Worm (Caenorhabditis elegans) whole organism, mixed stage, embryonic: ENCODE data around the gene chtb-3.

Experiments used
- ceh-83 ChIP-seq: fragments of 200-800 bp; sonication (Bioruptor generic); optimal IDR thresholded peaks from 2 replicates; lab custom pipeline; 2018; ENCODE audit warnings: mild to moderate bottlenecking, missing genetic modification characterization, missing compliant biosample characterization
- flh-1 ChIP-seq: fragments of 200-800 bp; sonication (Bioruptor generic); optimal IDR thresholded peaks from 2 replicates; lab custom pipeline; 2018; ENCODE audit warnings: mild to moderate bottlenecking, missing genetic modification characterization, moderate library complexity, missing compliant biosample characterization
- lin-13 ChIP-seq: fragments of 150-350 bp; optimal IDR thresholded peaks from 2 replicates; lab custom pipeline; 2014; ENCODE audit warnings: missing biosample characterization, missing genetic modification characterization
- lin-32 ChIP-seq: fragments of 200-800 bp; sonication (Bioruptor generic); optimal IDR thresholded peaks from 2 replicates; lab custom pipeline; 2018; ENCODE audit warnings: mild to moderate bottlenecking, missing genetic modification characterization, missing compliant biosample characterization
- mep-1 ChIP-seq: fragments of 150-350 bp; optimal IDR thresholded peaks from 2 replicates; lab custom pipeline; 2017; ENCODE audit warnings: missing biosample characterization, missing genetic modification reagents, missing genetic modification characterization, inconsistent platforms
- nhr-2 ChIP-seq: fragments of 150-350 bp; optimal IDR thresholded peaks from 2 replicates; lab custom pipeline; 2014; ENCODE audit warnings: missing biosample characterization, missing genetic modification characterization
- nhr-28 ChIP-seq: fragments of 150-350 bp; optimal IDR thresholded peaks from 2 replicates; lab custom pipeline; 2014; ENCODE audit warnings: missing biosample characterization, missing genetic modification characterization
- pha-4 ChIP-seq: fragments of 150-350 bp; optimal IDR thresholded peaks from 2 replicates; lab custom pipeline; 2018; ENCODE audit warnings: missing biosample characterization, missing genetic modification reagents, missing genetic modification characterization
- sptf-1 ChIP-seq: sonication (generic microtip); optimal IDR thresholded peaks from 2 replicates; lab custom pipeline; 2017; ENCODE audit warnings: mild to moderate bottlenecking, missing genetic modification characterization, moderate library complexity, missing compliant biosample characterization
- unc-120 ChIP-seq: sonication (generic microtip); optimal IDR thresholded peaks from 2 replicates; lab custom pipeline; 2017; ENCODE audit warnings: missing genetic modification characterization, missing compliant biosample characterization; ENCODE audit not compliant: poor library complexity, severe bottlenecking
- unc-62 ChIP-seq: fragments of 150-350 bp; optimal IDR thresholded peaks from 2 replicates; lab custom pipeline; 2014; ENCODE audit warnings: missing biosample characterization, missing genetic modification reagents, missing genetic modification characterization
- ztf-11 ChIP-seq: fragments of 150-350 bp; optimal IDR thresholded peaks from 2 replicates; lab custom pipeline; 2014; ENCODE audit warnings: missing biosample characterization, missing genetic modification characterization

ce11 chrX:6334602-6335001 is 15.2 kb upstream of the chtb-3 start:
- no peak for TF ChIP-seq unc-120 (tag; lab: Kevin White, UChicago)
- no peak for TF ChIP-seq ceh-83
- no peak for TF ChIP-seq ztf-11 (tag; lab: Kevin White, UChicago)
- no peak for TF ChIP-seq lin-13 (tag; lab: Kevin White, UChicago)
- no peak for TF ChIP-seq flh-1
- TF ChIP-seq mep-1, result no peak
- TF ChIP-seq nhr-2 (tag; lab: Kevin White, UChicago), result no peak
- TF ChIP-seq nhr-28 (tag; lab: Kevin White, UChicago), result no peak
- no peak for TF ChIP-seq pha-4 (tag; lab: Kevin White, UChicago)
- no peak for TF ChIP-seq unc-62 (GFP tag; lab: Kevin White, UChicago)
- TF ChIP-seq lin-32 (GFP tag; lab: Kevin White, UChicago), result no peak
- TF ChIP-seq sptf-1 (tag; lab: Kevin White, UChicago), result no peak
